Fruit fly (Drosophila melanogaster) whole organism: ENCODE data around the gene CG31954.

Experiments
- CG8478 ChIP-seq: fragments of >200 bp; optimal IDR thresholded peaks from 2 replicates; lab custom pipeline; 2018; ENCODE audit warnings: inconsistent platforms
- Dll ChIP-seq: fragments of >200 bp; optimal IDR thresholded peaks from 2 replicates; lab custom pipeline; 2017
- EcR ChIP-seq, 2 experiments: fragments of >200 bp; optimal IDR thresholded peaks; 2 replicates each; lab custom pipeline; 2017; ENCODE audit warnings: missing biosample characterization in 2 of 2, missing genetic modification characterization in 2 of 2, missing genetic modification reagents in 2 of 2
- usp ChIP-seq: fragments of >200 bp; optimal IDR thresholded peaks from 2 replicates; lab custom pipeline; 2017; ENCODE audit warnings: missing biosample characterization, missing genetic modification characterization, mixed read lengths

dm6 chr2L:3482037-3482436, 27.9 kb downstream of the CG31954 start:
- TF ChIP-seq CG8478 (lab: Kevin White, UChicago) (no peak), Dll (lab: Kevin White, UChicago) (no peak), usp (GFP tag; lab: Kevin White, UChicago) (no peak), EcR (GFP tag; optimal IDR thresholded peaks at IDR 0.05; lab: Kevin White, UChicago) (no peak)
